Fruit fly (Drosophila melanogaster) whole organism, embryonic: Measurements from ENCODE around the gene upSET.

Experiments
- Ada2b ChIP-seq: fragments of 200-800 bp; sonication (Bioruptor generic); IDR thresholded peaks from 2 replicates; pipeline ENCODE4 v1.3.6; 2022; ENCODE audit warnings: missing biosample characterization, missing genetic modification characterization
- Aef1 ChIP-seq: fragments of 200-800 bp; sonication (Bioruptor generic); IDR thresholded peaks from 3 replicates; pipeline ENCODE4 v1.3.6; 2022; ENCODE audit warnings: missing biosample characterization, missing genetic modification characterization
- Antp ChIP-seq: fragments of 200-800 bp; sonication (Bioruptor generic); optimal IDR thresholded peaks from 3 replicates; lab custom pipeline; 2016; ENCODE audit warnings: missing biosample characterization, missing genetic modification characterization
- Blimp-1 ChIP-seq: fragments of 200-800 bp; sonication (Bioruptor generic); optimal IDR thresholded peaks from 3 replicates; lab custom pipeline; 2018; ENCODE audit warnings: missing biosample characterization, missing genetic modification characterization, mild to moderate bottlenecking, moderate library complexity, missing genetic modification reagents
- CG10366 ChIP-seq: fragments of 200-800 bp; sonication (Bioruptor generic); IDR thresholded peaks from 2 replicates; pipeline ENCODE4 v1.3.6; 2022; ENCODE audit warnings: missing biosample characterization, missing genetic modification characterization
- CG12299 ChIP-seq: fragments of 200-800 bp; sonication (Bioruptor generic); optimal IDR thresholded peaks from 2 replicates; lab custom pipeline; 2018; ENCODE audit warnings: missing biosample characterization, mild to moderate bottlenecking, missing genetic modification characterization
- CG13775 ChIP-seq: fragments of 200-800 bp; sonication (Bioruptor generic); optimal IDR thresholded peaks from 3 replicates; lab custom pipeline; 2017; ENCODE audit warnings: missing biosample characterization, mild to moderate bottlenecking, missing genetic modification characterization
- CG15514 ChIP-seq: fragments of 200-800 bp; sonication (Bioruptor generic); optimal IDR thresholded peaks from 3 replicates; lab custom pipeline; 2017; ENCODE audit warnings: missing biosample characterization, missing genetic modification characterization, mild to moderate bottlenecking, moderate library complexity, missing genetic modification reagents
- CG17568 ChIP-seq: fragments of 200-800 bp; sonication (Bioruptor generic); optimal IDR thresholded peaks from 2 replicates; lab custom pipeline; 2018; ENCODE audit warnings: missing biosample characterization, mild to moderate bottlenecking, missing genetic modification characterization, moderate library complexity
- CG2202 ChIP-seq: fragments of 200-800 bp; sonication (Bioruptor generic); optimal IDR thresholded peaks from 2 replicates; lab custom pipeline; 2018; ENCODE audit warnings: missing biosample characterization, mild to moderate bottlenecking, missing genetic modification characterization
- CG2678 ChIP-seq: fragments of 200-800 bp; sonication (Bioruptor generic); optimal IDR thresholded peaks from 3 replicates; lab custom pipeline; 2019; ENCODE audit warnings: missing biosample characterization, mild to moderate bottlenecking, missing genetic modification characterization, moderate library complexity
- CG2875 ChIP-seq: fragments of 200-800 bp; sonication (Bioruptor generic); optimal IDR thresholded peaks from 2 replicates; lab custom pipeline; 2017; ENCODE audit warnings: missing biosample characterization, mild to moderate bottlenecking, missing genetic modification characterization, missing genetic modification reagents
- CG3065 ChIP-seq: fragments of 200-800 bp; sonication (Bioruptor generic); optimal IDR thresholded peaks from 2 replicates; lab custom pipeline; 2016; ENCODE audit warnings: missing biosample characterization, missing genetic modification characterization
- CG31388 ChIP-seq: fragments of 200-800 bp; sonication (Bioruptor generic); optimal IDR thresholded peaks from 2 replicates; lab custom pipeline; 2016; ENCODE audit warnings: missing biosample characterization, missing genetic modification characterization
- CG34224 ChIP-seq: fragments of 200-800 bp; sonication (Bioruptor generic); IDR thresholded peaks from 3 replicates; pipeline ENCODE4 v1.3.6; 2022; ENCODE audit warnings: missing biosample characterization, missing genetic modification characterization; ENCODE audit not compliant: partially characterized antibody
- CG4424 ChIP-seq: fragments of 200-800 bp; sonication (Bioruptor generic); optimal IDR thresholded peaks from 3 replicates; lab custom pipeline; 2016; ENCODE audit warnings: missing biosample characterization, missing genetic modification characterization
- CG6683 ChIP-seq: fragments of 200-800 bp; sonication (Bioruptor generic); optimal IDR thresholded peaks from 2 replicates; lab custom pipeline; 2017; ENCODE audit warnings: missing biosample characterization, mild to moderate bottlenecking, missing genetic modification characterization, missing genetic modification reagents
- CG7556 ChIP-seq: fragments of 200-800 bp; sonication (Bioruptor generic); optimal IDR thresholded peaks from 2 replicates; lab custom pipeline; 2017; ENCODE audit warnings: missing biosample characterization, mild to moderate bottlenecking, missing genetic modification characterization
- CG8359 ChIP-seq: fragments of 200-800 bp; sonication (Bioruptor generic); optimal IDR thresholded peaks from 2 replicates; lab custom pipeline; 2017; ENCODE audit warnings: missing biosample characterization, mild to moderate bottlenecking, missing genetic modification characterization, borderline replicate concordance
- CG8924 ChIP-seq: fragments of 200-800 bp; optimal IDR thresholded peaks from 3 replicates; lab custom pipeline; 2019; ENCODE audit warnings: missing biosample characterization, mild to moderate bottlenecking, missing genetic modification characterization, moderate library complexity
- CG9437 ChIP-seq: fragments of 200-800 bp; sonication (Bioruptor generic); optimal IDR thresholded peaks from 2 replicates; lab custom pipeline; 2018; ENCODE audit warnings: missing biosample characterization, mild to moderate bottlenecking, missing genetic modification characterization
- CG9609 ChIP-seq: fragments of 200-800 bp; sonication (Bioruptor generic); optimal IDR thresholded peaks from 3 replicates; lab custom pipeline; 2016; ENCODE audit warnings: missing biosample characterization, missing genetic modification characterization
- CHES-1-like ChIP-seq: fragments of 200-800 bp; sonication (Bioruptor generic); optimal IDR thresholded peaks from 2 replicates; lab custom pipeline; 2016; ENCODE audit warnings: missing biosample characterization, missing genetic modification characterization
- D19A ChIP-seq: fragments of 200-800 bp; optimal IDR thresholded peaks from 3 replicates; lab custom pipeline; 2019; ENCODE audit warnings: missing biosample characterization, mild to moderate bottlenecking, missing genetic modification characterization, moderate library complexity
- Dbx ChIP-seq: fragments of 200-800 bp; sonication (Bioruptor generic); IDR thresholded peaks from 3 replicates; pipeline ENCODE4 v1.3.6; 2022; ENCODE audit warnings: missing biosample characterization, missing genetic modification characterization
- Dfd ChIP-seq, 2 experiments: fragments of >200 bp; optimal IDR thresholded peaks; 2 replicates each; lab custom pipeline; 2017; ENCODE audit warnings: missing biosample characterization in 2 of 2, missing genetic modification characterization in 2 of 2
- ERR ChIP-seq: fragments of 200-800 bp; sonication (Bioruptor generic); optimal IDR thresholded peaks from 2 replicates; lab custom pipeline; 2016; ENCODE audit warnings: missing biosample characterization, missing genetic modification characterization
- Hand ChIP-seq: fragments of 200-800 bp; sonication (Bioruptor generic); optimal IDR thresholded peaks from 2 replicates; lab custom pipeline; 2017; ENCODE audit warnings: mild to moderate bottlenecking, missing biosample characterization, missing genetic modification reagents, missing genetic modification characterization
- Hr78 ChIP-seq, 2 experiments: fragments of 200-800 bp in 1 of 2; fragments of >200 bp in 1 of 2; sonication (Bioruptor generic) in 1 of 2; optimal IDR thresholded peaks; 2 replicates each; lab custom pipeline; 2017 to 2019; ENCODE audit warnings: missing biosample characterization in 2 of 2, missing genetic modification characterization in 2 of 2, mild to moderate bottlenecking in 1 of 2, moderate library complexity in 1 of 2
- Hsf ChIP-seq: fragments of 200-800 bp; sonication (Bioruptor generic); optimal IDR thresholded peaks from 3 replicates; lab custom pipeline; 2016; ENCODE audit warnings: missing biosample characterization, missing genetic modification characterization
- Max ChIP-seq: fragments of 200-800 bp; sonication (Bioruptor generic); optimal IDR thresholded peaks from 2 replicates; lab custom pipeline; 2016; ENCODE audit warnings: missing biosample characterization, mild to moderate bottlenecking, missing genetic modification characterization
- Neu2 ChIP-seq: fragments of 200-800 bp; sonication (Bioruptor generic); optimal IDR thresholded peaks from 3 replicates; lab custom pipeline; 2016; ENCODE audit warnings: missing biosample characterization, missing genetic modification characterization, borderline replicate concordance
- Oli ChIP-seq: fragments of 200-800 bp; sonication (Bioruptor generic); optimal IDR thresholded peaks from 2 replicates; lab custom pipeline; 2018; ENCODE audit warnings: missing biosample characterization, mild to moderate bottlenecking, missing genetic modification characterization, moderate library complexity
- Sry-δ ChIP-seq: fragments of 200-800 bp; sonication (Bioruptor generic); optimal IDR thresholded peaks from 2 replicates; lab custom pipeline; 2016; ENCODE audit warnings: missing biosample characterization, missing genetic modification characterization
- bsh ChIP-seq, 2 experiments: fragments of 200-800 bp; sonication (Bioruptor generic); optimal IDR thresholded peaks; 2 replicates each; lab custom pipeline; 2017 to 2018; ENCODE audit warnings: mild to moderate bottlenecking in 2 of 2, missing biosample characterization in 2 of 2, missing genetic modification characterization in 2 of 2, moderate library complexity in 1 of 2
- da ChIP-seq: fragments of 200-800 bp; sonication (Bioruptor generic); optimal IDR thresholded peaks from 2 replicates; lab custom pipeline; 2016; ENCODE audit warnings: missing biosample characterization, missing genetic modification characterization
- dmrt99B ChIP-seq: fragments of 200-800 bp; sonication (Bioruptor generic); optimal IDR thresholded peaks from 2 replicates; lab custom pipeline; 2018; ENCODE audit warnings: missing biosample characterization, mild to moderate bottlenecking, missing genetic modification characterization, moderate library complexity
- fru ChIP-seq: fragments of >200 bp; optimal IDR thresholded peaks from 2 replicates; lab custom pipeline; 2017
- luna ChIP-seq: fragments of 200-800 bp; sonication (Bioruptor generic); optimal IDR thresholded peaks from 2 replicates; lab custom pipeline; 2016; ENCODE audit warnings: missing biosample characterization, missing genetic modification characterization
- onecut ChIP-seq: fragments of 200-800 bp; sonication (Bioruptor generic); IDR thresholded peaks from 2 replicates; pipeline ENCODE4 v1.3.6; 2022; ENCODE audit warnings: missing biosample characterization, missing genetic modification characterization
- p53 ChIP-seq: fragments of 200-800 bp; sonication (Bioruptor generic); optimal IDR thresholded peaks from 2 replicates; lab custom pipeline; 2016; ENCODE audit warnings: missing biosample characterization, missing genetic modification characterization
- pho ChIP-seq: fragments of 200-800 bp; sonication (Bioruptor generic); optimal IDR thresholded peaks from 2 replicates; lab custom pipeline; 2016; ENCODE audit warnings: missing biosample characterization, missing genetic modification characterization
- sens ChIP-seq: fragments of 200-800 bp; sonication (Bioruptor generic); peaks from one replicate; lab custom pipeline; 2016; ENCODE audit warnings: missing biosample characterization, missing genetic modification characterization
- sens-2 ChIP-seq: fragments of 200-800 bp; sonication (Bioruptor generic); IDR thresholded peaks from 2 replicates; pipeline ENCODE4 v1.3.6; 2022; ENCODE audit warnings: missing biosample characterization, missing genetic modification characterization
- so ChIP-seq: fragments of 200-800 bp; sonication (Bioruptor generic); IDR thresholded peaks from 3 replicates; pipeline ENCODE4 v1.3.6; 2022; ENCODE audit warnings: missing biosample characterization, missing genetic modification characterization
- tgo ChIP-seq: fragments of 200-800 bp; sonication (Bioruptor generic); IDR thresholded peaks from 3 replicates; pipeline ENCODE4 v1.3.6; 2022; ENCODE audit warnings: missing biosample characterization, missing genetic modification characterization
- tna ChIP-seq: fragments of 200-800 bp; sonication (Bioruptor generic); IDR thresholded peaks from 2 replicates; pipeline ENCODE4 v1.3.6; 2022; ENCODE audit warnings: missing biosample characterization, missing genetic modification characterization; ENCODE audit not compliant: partially characterized antibody
- twi ChIP-seq: fragments of 200-800 bp; optimal IDR thresholded peaks from 2 replicates; lab custom pipeline; 2019; ENCODE audit warnings: missing biosample characterization, mild to moderate bottlenecking, missing genetic modification characterization, moderate library complexity
- wor ChIP-seq: fragments of 200-800 bp; sonication (Bioruptor generic); IDR thresholded peaks from 2 replicates; pipeline ENCODE4 v1.3.6; 2022; ENCODE audit warnings: missing biosample characterization, missing genetic modification characterization

upSET gene

DNA sequence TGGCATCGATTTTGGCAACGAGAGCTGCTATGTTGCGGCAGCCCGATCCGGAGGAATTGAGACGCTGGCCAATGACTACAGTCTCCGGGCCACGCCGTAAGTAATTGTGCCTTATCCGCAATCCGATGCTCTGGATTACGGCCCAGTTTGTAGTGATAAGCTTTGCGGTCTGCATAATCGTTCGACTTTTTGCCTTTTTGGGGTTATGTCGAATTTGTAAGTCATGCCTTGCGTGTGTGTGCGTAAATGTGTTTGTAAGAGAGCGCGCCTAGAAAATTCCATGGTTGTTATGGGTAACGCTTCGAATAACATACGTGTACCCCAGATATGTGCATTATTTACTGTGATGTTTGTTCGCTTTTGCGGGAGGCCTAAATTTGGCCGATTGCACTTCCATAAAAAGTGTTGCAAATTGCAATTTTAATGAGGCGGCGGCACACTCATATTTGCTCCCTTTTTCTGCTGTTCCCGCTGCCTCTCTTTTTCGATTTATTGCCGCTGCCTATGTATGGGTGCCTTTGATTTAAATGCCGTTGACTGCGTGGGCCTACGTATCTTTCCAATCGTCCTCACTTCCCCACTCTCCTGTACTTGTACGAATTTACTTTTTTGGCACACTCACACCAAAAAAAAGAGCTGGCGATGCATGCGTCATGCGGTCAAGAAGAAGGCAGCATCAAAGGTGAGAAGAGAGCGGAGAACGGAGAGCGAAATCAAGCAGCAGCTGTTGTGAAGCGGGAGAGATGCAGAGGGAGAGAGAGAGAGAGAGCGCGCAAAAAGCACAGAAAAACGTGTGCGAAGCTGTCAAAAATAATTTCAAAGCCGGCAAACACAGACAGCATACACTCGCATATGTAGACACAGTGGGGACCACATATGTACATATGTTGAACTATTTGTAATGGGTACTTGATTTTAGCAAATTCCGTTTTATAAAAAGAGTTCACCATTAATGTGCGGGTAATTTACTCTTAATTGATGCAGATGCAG, 36.0 kb downstream of the upSET start (continued):
- no peak for TF ChIP-seq Blimp-1
- TF ChIP-seq CG15514 (GFP tag; lab: Kevin White, UChicago) = no peak
- peak; percentile 78 for TF ChIP-seq sens (GFP tag; lab: Kevin White, UChicago)
- no peak for TF ChIP-seq pho (GFP tag; lab: Kevin White, UChicago)
- TF ChIP-seq Dfd (GFP tag; optimal IDR thresholded peaks at IDR 0.05; lab: Kevin White, UChicago) = no peak
- TF ChIP-seq sens-2 (GFP tag; lab: Robert Waterston, UW) = no peak
- TF ChIP-seq Hsf (GFP tag; lab: Kevin White, UChicago) = no peak
- TF ChIP-seq ERR = no peak
- no peak; the same call in 1 of the 2 replicates for TF ChIP-seq tna
- TF ChIP-seq CG8359 (GFP tag; lab: Kevin White, UChicago) = no peak
- no peak for TF ChIP-seq Hand
- TF ChIP-seq Dbx (GFP tag; lab: Robert Waterston, UW) = peak; percentile 55; the same call in 2 of the 3 replicates
- TF ChIP-seq D19A (tag; lab: Kevin White, UChicago) = no peak
- TF ChIP-seq CG2678 (tag; lab: Kevin White, UChicago) = no peak
- no peak for TF ChIP-seq onecut (GFP tag; lab: Robert Waterston, UW)
- TF ChIP-seq CG13775 = no peak
- peak; percentile 56 for TF ChIP-seq twi (tag; lab: Kevin White, UChicago)
- no peak for TF ChIP-seq tgo (GFP tag; lab: Robert Waterston, UW)
- no peak for TF ChIP-seq CG2202
- TF ChIP-seq CG12299 (tag; lab: Kevin White, UChicago) = no peak
- peak; percentile 12 for TF ChIP-seq CG8924 (tag; lab: Kevin White, UChicago)
- TF ChIP-seq CG4424 (GFP tag; lab: Kevin White, UChicago) = no peak
- TF ChIP-seq luna = no peak
- no peak for TF ChIP-seq Max (GFP tag; lab: Kevin White, UChicago)
- TF ChIP-seq Neu2 = no peak
- TF ChIP-seq fru (lab: Kevin White, UChicago) = no peak
- TF ChIP-seq Antp (GFP tag; lab: Kevin White, UChicago) = no peak
- TF ChIP-seq CG2875 (GFP tag; lab: Kevin White, UChicago) = no peak
- TF ChIP-seq CG6683 (GFP tag; lab: Kevin White, UChicago) = no peak
- TF ChIP-seq CG3065 (GFP tag; lab: Kevin White, UChicago) = no peak
- TF ChIP-seq da (GFP tag; lab: Kevin White, UChicago) = no peak
- TF ChIP-seq p53 (GFP tag; lab: Kevin White, UChicago) = no peak
- no peak for TF ChIP-seq CG9437 (GFP tag; lab: Kevin White, UChicago)
- no peak for TF ChIP-seq so
- no peak for TF ChIP-seq CG7556 (GFP tag; lab: Kevin White, UChicago)
- TF ChIP-seq dmrt99B = no peak
- no peak for TF ChIP-seq CG31388 (GFP tag; lab: Kevin White, UChicago)
- peak; percentile 49 for TF ChIP-seq CHES-1-like (GFP tag; lab: Kevin White, UChicago)
- TF ChIP-seq Hr78 (GFP tag; optimal IDR thresholded peaks at IDR 0.05; lab: Kevin White, UChicago) = no peak
- TF ChIP-seq wor (GFP tag; lab: Robert Waterston, UW) = no peak
- TF ChIP-seq bsh (GFP tag; optimal IDR thresholded peaks at IDR 0.05; lab: Kevin White, UChicago) = no peak
- TF ChIP-seq Ada2b (GFP tag; lab: Robert Waterston, UW) = no peak
- TF ChIP-seq CG9609 (GFP tag; lab: Kevin White, UChicago) = no peak
- TF ChIP-seq CG17568 (GFP tag; lab: Kevin White, UChicago) = no peak
- no peak for TF ChIP-seq Oli (tag; lab: Kevin White, UChicago)
- TF ChIP-seq CG10366 = no peak
- TF ChIP-seq CG34224 (GFP tag; lab: Robert Waterston, UW) = no peak; the same call in 1 of the 3 replicates
- TF ChIP-seq Aef1 (GFP tag; lab: Robert Waterston, UW) = no peak
- no peak for TF ChIP-seq Sry-δ
